Fruit fly (Drosophila melanogaster): ENCODE results near the gene CG32579.

Gene CG32579

dm6 chrX:16335107-16335642, 12.1 kb downstream of the CG32579 start (continued):
- peak; percentile 52 for TF ChIP-seq eyg (GFP tag; optimal IDR thresholded peaks at IDR 0.05)
- TF ChIP-seq vvl (GFP tag; IDR thresholded peaks at IDR 0.05), result peak; percentile 90
- peak; percentile 65 for TF ChIP-seq Hmx (GFP tag; optimal IDR thresholded peaks at IDR 0.05)
- peak in 1 of 2 experiments; percentile 89 for TF ChIP-seq eve (GFP tag; optimal IDR thresholded peaks at IDR 0.05)
- no peak for TF ChIP-seq gfzf (GFP tag; optimal IDR thresholded peaks at IDR 0.05)
- no peak for TF ChIP-seq nerfin-2 (GFP tag; IDR thresholded peaks at IDR 0.05; ENCODE audit: partially characterized antibody)
- TF ChIP-seq CG17612 (GFP tag; IDR thresholded peaks at IDR 0.05), result peak; percentile 45; the same call in 1 of the 2 replicates
- peak; percentile 64 for TF ChIP-seq Bteb2 (GFP tag; optimal IDR thresholded peaks at IDR 0.05)
- peak; percentile 70 for TF ChIP-seq sisA (GFP tag; IDR thresholded peaks at IDR 0.05)
- TF ChIP-seq Sin3A (optimal IDR thresholded peaks at IDR 0.05), result no peak
- peak; percentile 6 for TF ChIP-seq HmgD (GFP tag; optimal IDR thresholded peaks at IDR 0.05)
- no peak for TF ChIP-seq en (GFP tag; optimal IDR thresholded peaks at IDR 0.05)
- peak; percentile 43 for TF ChIP-seq CG10274 (GFP tag; optimal IDR thresholded peaks at IDR 0.05)
- TF ChIP-seq C15 (GFP tag; IDR thresholded peaks at IDR 0.05), result peak; percentile 55; the same call in 1 of the 3 replicates
- TF ChIP-seq cad (GFP tag; optimal IDR thresholded peaks at IDR 0.05), result no peak
- TF ChIP-seq ato (GFP tag; IDR thresholded peaks at IDR 0.05; ENCODE audit: partially characterized antibody), result no peak
- TF ChIP-seq sim (GFP tag; IDR thresholded peaks at IDR 0.05), result no peak
- no peak for TF ChIP-seq CG43689 (GFP tag; IDR thresholded peaks at IDR 0.05)
- peak in 1 of 3 experiments; percentile 4 for TF ChIP-seq lola (GFP tag; optimal IDR thresholded peaks at IDR 0.05)
- TF ChIP-seq CG2120 (GFP tag; optimal IDR thresholded peaks at IDR 0.05), result peak; percentile 85
- TF ChIP-seq Mad (GFP tag; optimal IDR thresholded peaks at IDR 0.05), result peak; percentile 57
- TF ChIP-seq dmrt99B (tag; optimal IDR thresholded peaks at IDR 0.05), result peak; percentile 73
- TF ChIP-seq CG11398 (GFP tag; optimal IDR thresholded peaks at IDR 0.05), result peak; percentile 53
- peak; percentile 8 for TF ChIP-seq CG8924 (tag; optimal IDR thresholded peaks at IDR 0.05)
- TF ChIP-seq pan (optimal IDR thresholded peaks at IDR 0.05), result no peak
- peak in 1 of 2 experiments; percentile 83 for TF ChIP-seq pan (GFP tag; optimal IDR thresholded peaks at IDR 0.05 in 1 of 2, IDR thresholded peaks at IDR 0.05 in 1 of 2)
- peak; percentile 50 for TF ChIP-seq BtbVII (GFP tag; optimal IDR thresholded peaks at IDR 0.05)
- peak; percentile 55 for TF ChIP-seq Blimp-1 (GFP tag; optimal IDR thresholded peaks at IDR 0.05)
- TF ChIP-seq slou (GFP tag; optimal IDR thresholded peaks at IDR 0.05), result peak; percentile 33
- TF ChIP-seq Usf (GFP tag; optimal IDR thresholded peaks at IDR 0.05), result peak; percentile 17
- TF ChIP-seq dpn (GFP tag; optimal IDR thresholded peaks at IDR 0.05), result peak; percentile 73 to 80
- TF ChIP-seq dmrt11E (tag; optimal IDR thresholded peaks at IDR 0.05), result peak; percentile 8
- TF ChIP-seq CG14014 (GFP tag; IDR thresholded peaks at IDR 0.05), result peak; percentile 73; the same call in 1 of the 2 replicates
- peak; percentile 73 for TF ChIP-seq CG13424 (tag; optimal IDR thresholded peaks at IDR 0.05)
- no peak for TF ChIP-seq zf30C (GFP tag; optimal IDR thresholded peaks at IDR 0.05)
- TF ChIP-seq pzg (GFP tag; optimal IDR thresholded peaks at IDR 0.05), result peak; percentile 43
- no peak for TF ChIP-seq Dfd (GFP tag; optimal IDR thresholded peaks at IDR 0.05)
- peak; percentile 29 for TF ChIP-seq CG18619 (GFP tag; optimal IDR thresholded peaks at IDR 0.05)
- no peak for TF ChIP-seq fru (optimal IDR thresholded peaks at IDR 0.05)
- TF ChIP-seq maf-S (GFP tag; optimal IDR thresholded peaks at IDR 0.05), result peak; percentile 64
- no peak for TF ChIP-seq fd102C (GFP tag; optimal IDR thresholded peaks at IDR 0.05)
- peak; percentile 49; the same call in 1 of the 2 replicates for TF ChIP-seq Ravus (GFP tag; IDR thresholded peaks at IDR 0.05)
- TF ChIP-seq slbo (GFP tag; IDR thresholded peaks at IDR 0.05), result peak; percentile 86
- peak; percentile 77 for TF ChIP-seq chn (GFP tag; optimal IDR thresholded peaks at IDR 0.05)
- TF ChIP-seq CG14667 (GFP tag; IDR thresholded peaks at IDR 0.05), result no peak; the same call in 1 of the 2 replicates
- TF ChIP-seq CG4617 (GFP tag; optimal IDR thresholded peaks at IDR 0.05; ENCODE audit: borderline replicate concordance), result peak; percentile 27
- TF ChIP-seq CG1792 (GFP tag; optimal IDR thresholded peaks at IDR 0.05), result peak; percentile 37
- TF ChIP-seq caup (GFP tag; optimal IDR thresholded peaks at IDR 0.05; ENCODE audit: severe bottlenecking), result peak; percentile 72
- no peak for TF ChIP-seq CG15073 (GFP tag; optimal IDR thresholded peaks at IDR 0.05)
- 0 out of 2 replicates have a peak, but pooled peaks have one; percentile 50 for TF ChIP-seq toy (GFP tag; IDR thresholded peaks at IDR 0.05)
- peak; percentile 37 for TF ChIP-seq pb (GFP tag; optimal IDR thresholded peaks at IDR 0.05)
